Worm (Caenorhabditis elegans) whole organism, L4/young adult: Measurements from ENCODE around the gene iscu-1.

Source experiments
- W03F9.2 ChIP-seq: fragments of 150-350 bp; optimal IDR thresholded peaks from 2 replicates; lab custom pipeline; 2014; ENCODE audit warnings: missing biosample characterization, missing genetic modification characterization
- him-1 ChIP-seq: sonication (generic microtip); optimal IDR thresholded peaks from 2 replicates; lab custom pipeline; 2016; ENCODE audit warnings: missing genotype, missing genetic modification reagents, missing genetic modification characterization, missing compliant biosample characterization

ce11 chrIV:13776745-13777144 lies 7.0 kb upstream of the iscu-1 start:
- no peak for TF ChIP-seq him-1 (tag; lab: Kevin White, UChicago)
- TF ChIP-seq W03F9.2: no peak
